Fruit fly (Drosophila melanogaster) whole organism, pupa: Measurements from ENCODE around the gene CG14406.

ENCODE experiments used
- CG10348 ChIP-seq: fragments of 200-800 bp; sonication (Bioruptor generic); IDR thresholded peaks from 2 replicates; pipeline ENCODE4 v1.3.6; 2022; ENCODE audit warnings: missing biosample characterization, missing genetic modification characterization
- CG12605 ChIP-seq: fragments of 200-800 bp; sonication (Bioruptor generic); IDR thresholded peaks from 2 replicates; pipeline ENCODE4 v1.3.6; 2022; ENCODE audit warnings: missing biosample characterization, missing genetic modification characterization
- CG13204 ChIP-seq: fragments of 200-800 bp; sonication (Bioruptor generic); optimal IDR thresholded peaks from 2 replicates; lab custom pipeline; 2018; ENCODE audit warnings: missing biosample characterization, mild to moderate bottlenecking, missing genetic modification characterization, moderate library complexity
- CG14655 ChIP-seq: fragments of 200-800 bp; sonication (Bioruptor generic); optimal IDR thresholded peaks from 3 replicates; lab custom pipeline; 2017; ENCODE audit warnings: mild to moderate bottlenecking, missing biosample characterization, missing genetic modification reagents, missing genetic modification characterization
- CG15710 ChIP-seq: fragments of 200-800 bp; sonication (Bioruptor generic); optimal IDR thresholded peaks from 2 replicates; lab custom pipeline; 2018; ENCODE audit warnings: missing biosample characterization, mild to moderate bottlenecking, missing genetic modification characterization, moderate library complexity
- CG17806 ChIP-seq: fragments of 200-800 bp; sonication (Bioruptor generic); optimal IDR thresholded peaks from 2 replicates; lab custom pipeline; 2018; ENCODE audit warnings: missing biosample characterization, mild to moderate bottlenecking, missing genetic modification characterization, moderate library complexity
- CG32121 ChIP-seq: fragments of 200-800 bp; sonication (Bioruptor generic); IDR thresholded peaks from 2 replicates; pipeline ENCODE4 v1.3.6; 2022; ENCODE audit warnings: missing biosample characterization, missing genetic modification characterization
- CG34367 ChIP-seq: fragments of 200-800 bp; sonication (Bioruptor generic); optimal IDR thresholded peaks from 2 replicates; lab custom pipeline; 2018; ENCODE audit warnings: missing biosample characterization, mild to moderate bottlenecking, missing genetic modification characterization
- CG4496 ChIP-seq: fragments of 200-800 bp; sonication (Bioruptor generic); IDR thresholded peaks from 3 replicates; pipeline ENCODE4 v1.3.6; 2022; ENCODE audit warnings: missing biosample characterization, missing genetic modification characterization
- CG8159 ChIP-seq: fragments of 200-800 bp; sonication (Bioruptor generic); optimal IDR thresholded peaks from 3 replicates; lab custom pipeline; 2018; ENCODE audit warnings: missing biosample characterization, mild to moderate bottlenecking, missing genetic modification characterization, moderate library complexity
- CG8301 ChIP-seq: fragments of 200-800 bp; sonication (Bioruptor generic); optimal IDR thresholded peaks from 2 replicates; lab custom pipeline; 2018; ENCODE audit warnings: missing biosample characterization, mild to moderate bottlenecking, missing genetic modification characterization
- CG9948 ChIP-seq: fragments of 200-800 bp; sonication (Bioruptor generic); optimal IDR thresholded peaks from 2 replicates; lab custom pipeline; 2018; ENCODE audit warnings: missing biosample characterization, mild to moderate bottlenecking, missing genetic modification characterization, moderate library complexity
- D1 ChIP-seq: fragments of 200-800 bp; sonication (Bioruptor generic); optimal IDR thresholded peaks from 2 replicates; lab custom pipeline; 2018; ENCODE audit warnings: missing biosample characterization, mild to moderate bottlenecking, missing genetic modification characterization, moderate library complexity
- EcR ChIP-seq: fragments of 200-800 bp; sonication (Bioruptor generic); optimal IDR thresholded peaks from 3 replicates; lab custom pipeline; 2019; ENCODE audit warnings: missing biosample characterization, missing genetic modification characterization, mild to moderate bottlenecking, moderate library complexity, missing genetic modification reagents
- Ets98B ChIP-seq: fragments of 200-800 bp; sonication (Bioruptor generic); IDR thresholded peaks from 2 replicates; pipeline ENCODE4 v1.3.6; 2022; ENCODE audit warnings: missing biosample characterization, missing genetic modification characterization
- Pif1A ChIP-seq: fragments of 200-800 bp; sonication (Bioruptor generic); optimal IDR thresholded peaks from 3 replicates; lab custom pipeline; 2016; ENCODE audit warnings: missing biosample characterization, missing genetic modification characterization
- Pif1B ChIP-seq: fragments of 200-800 bp; sonication (Bioruptor generic); optimal IDR thresholded peaks from 3 replicates; lab custom pipeline; 2016; ENCODE audit warnings: missing biosample characterization, missing genetic modification characterization
- Snoo ChIP-seq: fragments of 200-800 bp; sonication (Bioruptor generic); optimal IDR thresholded peaks from 3 replicates; lab custom pipeline; 2017; ENCODE audit warnings: missing biosample characterization, mild to moderate bottlenecking, missing genetic modification characterization, inconsistent platforms
- fd96Ca ChIP-seq: fragments of 200-800 bp; sonication (Bioruptor generic); IDR thresholded peaks from 3 replicates; pipeline ENCODE4 v1.3.6; 2022; ENCODE audit warnings: missing biosample characterization, missing genetic modification characterization
- gl ChIP-seq: fragments of 200-800 bp; sonication (Bioruptor generic); optimal IDR thresholded peaks from 2 replicates; lab custom pipeline; 2018; ENCODE audit warnings: missing biosample characterization, mild to moderate bottlenecking, missing genetic modification characterization
- rn ChIP-seq: fragments of 200-800 bp; sonication (Bioruptor generic); IDR thresholded peaks from 2 replicates; pipeline ENCODE4 v1.3.6; 2022; ENCODE audit warnings: missing biosample characterization, missing genetic modification characterization

The CG14406 gene

dm6 chrX:14910464-14911349 lies at the start of gene CG14406:
Gene CG14406 (minus strand): TSS chrX:14910845.
- peak; percentile 50 for TF ChIP-seq CG14655 (GFP tag; lab: Kevin White, UChicago)
- TF ChIP-seq fd96Ca (GFP tag; lab: Robert Waterston, UW), result no peak
- TF ChIP-seq CG8159 (tag; lab: Kevin White, UChicago), result peak; percentile 11
- TF ChIP-seq EcR (GFP tag; lab: Kevin White, UChicago), result peak; percentile 78
- TF ChIP-seq CG32121 (GFP tag; lab: Robert Waterston, UW), result 0 out of 2 replicates have a peak, but pooled peaks have one; percentile 10
- peak; percentile 40 for TF ChIP-seq CG8301 (tag; lab: Kevin White, UChicago)
- TF ChIP-seq CG10348 (GFP tag; lab: Robert Waterston, UW), result no peak
- TF ChIP-seq, all 21 proteins: peak for 5

dm6 chrX:14955050-14955783 lies 44.6 kb upstream of the CG14406 start, which contains the start of the genes CG9030 and eag:
Gene CG9030 (minus strand): TSS chrX:14955100.
Gene eag (plus strand): TSS chrX:14955477.
- no peak for TF ChIP-seq CG13204 (GFP tag; lab: Kevin White, UChicago)
- TF ChIP-seq CG9948 (tag; lab: Kevin White, UChicago), result no peak
- no peak for TF ChIP-seq CG10348 (GFP tag; lab: Robert Waterston, UW)
- TF ChIP-seq Ets98B (GFP tag; lab: Robert Waterston, UW), result no peak
- TF ChIP-seq rn, result no peak

- no peak for TF ChIP-seq EcR (GFP tag; lab: Kevin White, UChicago)
- no peak for TF ChIP-seq CG13204 (GFP tag; lab: Kevin White, UChicago)
- no peak for TF ChIP-seq gl (tag; lab: Kevin White, UChicago)
- no peak for TF ChIP-seq CG17806 (tag; lab: Kevin White, UChicago)
- TF ChIP-seq Snoo (tag; lab: Kevin White, UChicago), result no peak
- no peak for TF ChIP-seq CG4496 (GFP tag; lab: Robert Waterston, UW)
- no peak for TF ChIP-seq fd96Ca (GFP tag; lab: Robert Waterston, UW)
- no peak for TF ChIP-seq CG15710
- TF ChIP-seq CG8301 (tag; lab: Kevin White, UChicago), result no peak
- no peak for TF ChIP-seq CG10348 (GFP tag; lab: Robert Waterston, UW)
- TF ChIP-seq CG12605, result no peak
- TF ChIP-seq Pif1B, result no peak
- TF ChIP-seq rn, result no peak
- no peak for TF ChIP-seq CG9948 (tag; lab: Kevin White, UChicago)
- TF ChIP-seq Ets98B (GFP tag; lab: Robert Waterston, UW), result no peak
- no peak for TF ChIP-seq CG8159 (tag; lab: Kevin White, UChicago)
- TF ChIP-seq CG32121 (GFP tag; lab: Robert Waterston, UW), result no peak
- TF ChIP-seq D1 (tag; lab: Kevin White, UChicago), result no peak
- TF ChIP-seq CG34367, result no peak
Observed at dm6 chrX:14953896-14954295, 43.3 kb upstream of the CG14406 start.

- TF ChIP-seq CG8301 (tag; lab: Kevin White, UChicago) (peak; percentile 53), CG17806 (tag; lab: Kevin White, UChicago) (peak; percentile 29), Snoo (tag; lab: Kevin White, UChicago) (peak; percentile 76), Pif1B (peak; percentile 90), CG13204 (GFP tag; lab: Kevin White, UChicago) (peak; percentile 96), CG4496 (GFP tag; lab: Robert Waterston, UW) (peak; percentile 84), CG14655 (GFP tag; lab: Kevin White, UChicago) (peak; percentile 46), D1 (tag; lab: Kevin White, UChicago) (no peak), gl (tag; lab: Kevin White, UChicago) (peak; percentile 98), fd96Ca (GFP tag; lab: Robert Waterston, UW) (peak; percentile 85), CG34367 (peak; percentile 77), CG15710 (peak; percentile 46), CG10348 (GFP tag; lab: Robert Waterston, UW) (no peak), Pif1A (GFP tag; lab: Kevin White, UChicago) (peak; percentile 92), Ets98B (GFP tag; lab: Robert Waterston, UW) (peak; percentile 88), EcR (GFP tag; lab: Kevin White, UChicago) (peak; percentile 77), CG12605 (peak; percentile 91), CG32121 (GFP tag; lab: Robert Waterston, UW) (peak; percentile 68; the same call in 1 of the 2 replicates), CG9948 (tag; lab: Kevin White, UChicago) (peak; percentile 10), CG8159 (tag; lab: Kevin White, UChicago) (no peak), rn (peak; percentile 22; the same call in 1 of the 2 replicates)
- TF ChIP-seq, all 21 proteins: peak for 18
Observed at dm6 chrX:14952845-14953720, 42.4 kb upstream of the CG14406 start, which contains the start of gene pdgy. Gene pdgy (minus strand): TSS chrX:14953532.
